Worm (Caenorhabditis elegans) whole organism, L4 larva: ENCODE measurements around the gene lin-15B.
A peak's percentile ranks its signal among the peaks of the same experiment; 100 is the strongest.

ENCODE experiments used
- F26F4.8 ChIP-seq: fragments of 200-800 bp; sonication (Bioruptor generic); conservative IDR thresholded peaks from 2 replicates; pipeline ENCODE4 v1.3.6; 2022; ENCODE audit warnings: missing genetic modification characterization, missing compliant biosample characterization
- F37D6.2 ChIP-seq: sonication (generic microtip); optimal IDR thresholded peaks from 2 replicates; lab custom pipeline; 2016; ENCODE audit warnings: mild to moderate bottlenecking, missing genetic modification characterization, missing compliant biosample characterization
- F44E2.7 ChIP-seq: fragments of 200-800 bp; sonication (Bioruptor generic); IDR thresholded peaks from 2 replicates; pipeline ENCODE4 v2.1.2; 2022; ENCODE audit warnings: missing genetic modification characterization, missing compliant biosample characterization
- F49E8.2 ChIP-seq: sonication (generic microtip); optimal IDR thresholded peaks from 2 replicates; lab custom pipeline; 2016; ENCODE audit warnings: missing compliant biosample characterization, mild to moderate bottlenecking, missing genetic modification characterization, borderline replicate concordance
- R02D3.7 ChIP-seq: fragments of 150-350 bp; sonication (generic microtip); optimal IDR thresholded peaks from 3 replicates; lab custom pipeline; 2014; ENCODE audit warnings: missing biosample characterization, missing genetic modification characterization
- ZK337.2 ChIP-seq: fragments of 200-800 bp; sonication (Bioruptor generic); IDR thresholded peaks from 2 replicates; pipeline ENCODE4 v1.3.6; 2022; ENCODE audit warnings: missing genetic modification reagents, missing genetic modification characterization, missing compliant biosample characterization
- aly-2 ChIP-seq: sonication (generic microtip); optimal IDR thresholded peaks from 2 replicates; lab custom pipeline; 2018; ENCODE audit warnings: missing biosample characterization, missing genetic modification characterization
- ama-1 ChIP-seq: fragments of 150-350 bp; optimal IDR thresholded peaks from 2 replicates; lab custom pipeline; 2014; ENCODE audit warnings: inconsistent platforms, mixed read lengths
- ceh-20 ChIP-seq: fragments of 200-800 bp; sonication (Bioruptor generic); IDR thresholded peaks from 2 replicates; pipeline ENCODE4 v1.3.6; 2022; ENCODE audit warnings: missing genetic modification reagents, missing genetic modification characterization, missing compliant biosample characterization
- ceh-44 ChIP-seq: fragments of 200-800 bp; sonication (Bioruptor generic); IDR thresholded peaks from 2 replicates; pipeline ENCODE4 v1.3.6; 2022; ENCODE audit warnings: missing genetic modification reagents, missing genetic modification characterization, missing compliant biosample characterization
- ceh-82 ChIP-seq: sonication (generic microtip); optimal IDR thresholded peaks from 2 replicates; lab custom pipeline; 2017; ENCODE audit warnings: missing biosample characterization, missing genetic modification characterization
- daf-16 ChIP-seq, 3 experiments: sonication (generic microtip); optimal IDR thresholded peaks; 2 replicates each; lab custom pipeline; 2016 to 2017; ENCODE audit warnings: missing genetic modification characterization in 3 of 3, missing genetic modification reagents in 3 of 3, mild to moderate bottlenecking in 2 of 3, missing compliant biosample characterization in 2 of 3, missing biosample characterization in 1 of 3, moderate library complexity in 1 of 3
- daf-8 ChIP-seq: fragments of 200-800 bp; sonication (Bioruptor generic); IDR thresholded peaks from 2 replicates; pipeline ENCODE4 v1.3.6; 2022; ENCODE audit warnings: missing genetic modification characterization, missing compliant biosample characterization
- dmd-6 ChIP-seq: fragments of 200-800 bp; sonication (Bioruptor generic); IDR thresholded peaks from 2 replicates; pipeline ENCODE4 v1.3.6; 2022; ENCODE audit warnings: missing genetic modification reagents, missing genetic modification characterization, missing compliant biosample characterization
- dmd-8 ChIP-seq: fragments of 200-800 bp; sonication (Bioruptor generic); IDR thresholded peaks from 2 replicates; pipeline ENCODE4 v1.3.6; 2022; ENCODE audit warnings: missing genetic modification characterization, missing compliant biosample characterization
- dmd-9 ChIP-seq: fragments of 200-800 bp; sonication (Bioruptor generic); IDR thresholded peaks from 2 replicates; pipeline ENCODE4 v1.3.6; 2022; ENCODE audit warnings: missing genetic modification reagents, missing genetic modification characterization, missing compliant biosample characterization
- dpl-1 ChIP-seq: fragments of 150-350 bp; optimal IDR thresholded peaks from 2 replicates; lab custom pipeline; 2014; ENCODE audit warnings: missing biosample characterization, missing genetic modification reagents, missing genetic modification characterization
- duxl-1 ChIP-seq: sonication (generic microtip); optimal IDR thresholded peaks from 2 replicates; lab custom pipeline; 2016; ENCODE audit warnings: mild to moderate bottlenecking, missing genetic modification characterization, moderate library complexity, missing compliant biosample characterization; ENCODE audit not compliant: poor library complexity
- dve-1 ChIP-seq: sonication (generic microtip); optimal IDR thresholded peaks from 2 replicates; lab custom pipeline; 2017; ENCODE audit warnings: antibody characterized with exemption, mild to moderate bottlenecking, missing genetic modification characterization, missing compliant biosample characterization; ENCODE audit not compliant: insufficient read depth
- hlh-30 ChIP-seq: sonication (generic microtip); optimal IDR thresholded peaks from 2 replicates; lab custom pipeline; 2017; ENCODE audit warnings: antibody characterized with exemption, mild to moderate bottlenecking, missing genetic modification characterization, missing compliant biosample characterization; ENCODE audit not compliant: insufficient read depth
- jun-1 ChIP-seq: fragments of 150-350 bp; optimal IDR thresholded peaks from 2 replicates; lab custom pipeline; 2014; ENCODE audit warnings: missing biosample characterization, missing genetic modification reagents, missing genetic modification characterization
- lim-7 ChIP-seq: fragments of 200-800 bp; sonication (Bioruptor generic); IDR thresholded peaks from 2 replicates; pipeline ENCODE4 v1.3.6; 2022; ENCODE audit warnings: missing genetic modification characterization, missing compliant biosample characterization
- lin-29 ChIP-seq: fragments of 200-800 bp; sonication (Bioruptor generic); IDR thresholded peaks from 2 replicates; pipeline ENCODE4 v1.3.6; 2022; ENCODE audit warnings: missing genetic modification reagents, missing genetic modification characterization, missing compliant biosample characterization
- lin-38 ChIP-seq: fragments of 200-800 bp; sonication (Bioruptor generic); IDR thresholded peaks from 2 replicates; pipeline ENCODE4 v1.3.6; 2022; ENCODE audit warnings: missing genetic modification reagents, missing genetic modification characterization, missing compliant biosample characterization
- lir-3 ChIP-seq: sonication (generic microtip); optimal IDR thresholded peaks from 2 replicates; lab custom pipeline; 2016; ENCODE audit warnings: mild to moderate bottlenecking, missing genetic modification characterization, missing compliant biosample characterization
- lsy-2 ChIP-seq, 2 experiments: fragments of 150-350 bp in 1 of 2; sonication (generic microtip) in 1 of 2; optimal IDR thresholded peaks; 2 replicates each; lab custom pipeline; 2014 to 2017; ENCODE audit warnings: missing biosample characterization in 2 of 2, missing genetic modification characterization in 2 of 2
- madf-5 ChIP-seq, 2 experiments: fragments of 200-800 bp; sonication (Bioruptor generic); IDR thresholded peaks; 2 replicates each; pipeline ENCODE4 v1.3.6; 2022; ENCODE audit warnings: missing compliant biosample characterization in 2 of 2, missing genetic modification characterization in 2 of 2
- mdl-1 ChIP-seq, 2 experiments: fragments of 150-350 bp in 1 of 2; sonication (generic microtip) in 1 of 2; optimal IDR thresholded peaks; 2 replicates each; lab custom pipeline; 2014 to 2017; ENCODE audit warnings: missing biosample characterization in 2 of 2, missing genetic modification characterization in 2 of 2
- mdt-29 ChIP-seq: fragments of 200-800 bp; sonication (Bioruptor generic); IDR thresholded peaks from 2 replicates; pipeline ENCODE4 v1.3.6; 2022; ENCODE audit warnings: missing genetic modification reagents, missing genetic modification characterization, missing compliant biosample characterization
- mxl-3 ChIP-seq: fragments of 200-800 bp; sonication (Bioruptor generic); optimal IDR thresholded peaks from 2 replicates; lab custom pipeline; 2018; ENCODE audit warnings: mild to moderate bottlenecking, missing genetic modification characterization, missing compliant biosample characterization
- nhr-11 ChIP-seq: fragments of 150-350 bp; optimal IDR thresholded peaks from 2 replicates; lab custom pipeline; 2014; ENCODE audit warnings: missing biosample characterization, missing genetic modification characterization
- nhr-237 ChIP-seq: sonication (generic microtip); optimal IDR thresholded peaks from 2 replicates; lab custom pipeline; 2017; ENCODE audit warnings: missing biosample characterization, missing genetic modification characterization
- nhr-25 ChIP-seq: sonication (generic microtip); optimal IDR thresholded peaks from 2 replicates; lab custom pipeline; 2017; ENCODE audit warnings: missing genetic modification characterization, mild to moderate bottlenecking, missing compliant biosample characterization, antibody characterized with exemption, moderate library complexity, borderline replicate concordance; ENCODE audit not compliant: insufficient read depth
- nhr-42 ChIP-seq: fragments of 200-800 bp; sonication (Bioruptor generic); IDR thresholded peaks from 2 replicates; pipeline ENCODE4 v1.3.6; 2022; ENCODE audit warnings: missing genetic modification characterization, missing compliant biosample characterization
- nhr-76 ChIP-seq: fragments of 150-350 bp; optimal IDR thresholded peaks from 2 replicates; lab custom pipeline; 2014; ENCODE audit warnings: missing biosample characterization, missing genetic modification characterization
- nhr-77 ChIP-seq: fragments of 150-350 bp; optimal IDR thresholded peaks from 2 replicates; lab custom pipeline; 2014; ENCODE audit warnings: missing biosample characterization, missing genetic modification characterization
- php-3 ChIP-seq: fragments of 200-800 bp; sonication (Bioruptor generic); IDR thresholded peaks from 2 replicates; pipeline ENCODE4 v1.3.6; 2022; ENCODE audit warnings: missing genetic modification reagents, missing genetic modification characterization, missing compliant biosample characterization
- pqm-1 ChIP-seq: sonication (generic microtip); optimal IDR thresholded peaks from 2 replicates; lab custom pipeline; 2017; ENCODE audit warnings: missing biosample characterization, missing genetic modification characterization
- sdz-12 ChIP-seq: fragments of 200-800 bp; sonication (Bioruptor generic); optimal IDR thresholded peaks from 2 replicates; lab custom pipeline; 2018; ENCODE audit warnings: mild to moderate bottlenecking, missing genetic modification characterization, missing compliant biosample characterization
- set-16 ChIP-seq: fragments of 200-800 bp; sonication (Bioruptor generic); IDR thresholded peaks from 2 replicates; pipeline ENCODE4 v1.3.6; 2022; ENCODE audit warnings: missing genetic modification reagents, missing genetic modification characterization, missing compliant biosample characterization
- skn-1 ChIP-seq: fragments of 150-350 bp; optimal IDR thresholded peaks from 2 replicates; lab custom pipeline; 2014; ENCODE audit warnings: missing biosample characterization, missing genetic modification characterization
- snpc-4 ChIP-seq: fragments of 150-350 bp; optimal IDR thresholded peaks from 2 replicates; lab custom pipeline; 2014; ENCODE audit warnings: missing biosample characterization, missing genetic modification characterization
- spr-1 ChIP-seq: sonication (generic microtip); optimal IDR thresholded peaks from 2 replicates; lab custom pipeline; 2016; ENCODE audit warnings: mild to moderate bottlenecking, missing genetic modification characterization, missing compliant biosample characterization
- spr-3 ChIP-seq: fragments of 200-800 bp; sonication (Bioruptor generic); optimal IDR thresholded peaks from 2 replicates; lab custom pipeline; 2018; ENCODE audit warnings: mild to moderate bottlenecking, missing genetic modification characterization, missing compliant biosample characterization
- tra-1 ChIP-seq: fragments of 200-800 bp; sonication (Bioruptor generic); IDR thresholded peaks from 2 replicates; pipeline ENCODE4 v1.3.6; 2022; ENCODE audit warnings: missing genetic modification reagents, missing genetic modification characterization, missing compliant biosample characterization
- unc-130 ChIP-seq: sonication (generic microtip); optimal IDR thresholded peaks from 2 replicates; lab custom pipeline; 2016; ENCODE audit warnings: missing genetic modification reagents, missing genetic modification characterization, missing compliant biosample characterization
- unc-62 ChIP-seq, 3 experiments: fragments of 150-350 bp in 1 of 3; sonication (generic microtip); optimal IDR thresholded peaks in 2 of 3; peaks in 1 of 3; 1 replicate in 1 of 3; 2 replicates in 2 of 3; lab custom pipeline; 2014 to 2017; ENCODE audit warnings: missing biosample characterization in 3 of 3, missing genetic modification characterization in 3 of 3, missing genetic modification reagents in 3 of 3, missing genotype in 1 of 3
- zag-1 ChIP-seq: fragments of 150-350 bp; optimal IDR thresholded peaks from 2 replicates; lab custom pipeline; 2014; ENCODE audit warnings: missing biosample characterization, missing genetic modification characterization
- zfp-2 ChIP-seq: sonication (generic microtip); optimal IDR thresholded peaks from 2 replicates; lab custom pipeline; 2016; ENCODE audit warnings: mild to moderate bottlenecking, missing genetic modification characterization, missing compliant biosample characterization
- ztf-11 ChIP-seq: fragments of 150-350 bp; optimal IDR thresholded peaks from 2 replicates; lab custom pipeline; 2014; ENCODE audit warnings: missing biosample characterization, missing genetic modification characterization
- ztf-7 ChIP-seq: fragments of 150-350 bp; optimal IDR thresholded peaks from 2 replicates; lab custom pipeline; 2014; ENCODE audit warnings: missing biosample characterization, missing genetic modification characterization

The lin-15B gene

DNA sequence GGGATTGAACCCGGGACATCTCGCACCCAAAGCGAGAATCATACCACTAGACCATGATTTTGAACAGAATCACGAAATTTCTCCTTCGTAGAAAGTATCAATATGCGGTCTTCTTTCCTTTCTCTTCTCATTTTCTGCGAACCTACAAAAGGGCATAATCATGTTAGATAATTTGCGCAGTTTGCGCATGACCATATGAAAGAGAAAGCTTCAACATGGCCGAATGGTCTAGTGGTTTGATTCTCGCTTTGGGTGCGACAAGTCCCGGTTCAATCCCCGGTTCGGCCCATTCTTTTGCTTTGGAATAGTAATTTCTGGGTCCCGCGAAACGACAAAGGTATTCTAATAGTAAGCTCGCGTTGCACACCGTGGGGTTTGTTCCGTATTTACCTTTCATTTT lies 21.9 kb downstream of the lin-15B start (continued):
- TF ChIP-seq madf-5 (GFP tag; IDR thresholded peaks at IDR 0.05; lab: Robert Waterston, UW) (0 out of 4 replicates have a peak, but pooled peaks of 1 of the 2 experiments have one; percentile 17), unc-62 (GFP tag; optimal IDR thresholded peaks at IDR 0.05 in 1 of 2; lab: Kevin White, UChicago) (no peak), unc-62 (tag; optimal IDR thresholded peaks at IDR 0.05; lab: Kevin White, UChicago) (no peak), nhr-25 (tag; lab: Kevin White, UChicago) (no peak), nhr-11 (tag; lab: Kevin White, UChicago) (no peak), F44E2.7 (GFP tag; lab: Robert Waterston, UW) (0 out of 2 replicates have a peak, but pooled peaks have one; percentile 39), dpl-1 (GFP tag; lab: Kevin White, UChicago) (no peak), mdt-29 (GFP tag; lab: Robert Waterston, UW) (no peak), F49E8.2 (tag; lab: Kevin White, UChicago) (no peak), ceh-82 (tag; lab: Kevin White, UChicago) (no peak), ama-1 (lab: Kevin White, UChicago) (no peak), pqm-1 (tag; lab: Kevin White, UChicago) (no peak), dmd-6 (GFP tag; lab: Robert Waterston, UW) (no peak; the same call in 1 of the 2 replicates), zag-1 (no peak), dmd-8 (GFP tag; lab: Robert Waterston, UW) (peak; percentile 70), aly-2 (tag; lab: Kevin White, UChicago) (no peak), tra-1 (GFP tag; lab: Robert Waterston, UW) (peak; percentile 56), dve-1 (tag; lab: Kevin White, UChicago) (peak; percentile 5), php-3 (GFP tag; lab: Robert Waterston, UW) (0 out of 2 replicates have a peak, but pooled peaks have one; percentile 20), lim-7 (GFP tag; lab: Robert Waterston, UW) (0 out of 2 replicates have a peak, but pooled peaks have one; percentile 5), spr-3 (no peak), ztf-11 (tag; lab: Kevin White, UChicago) (no peak), nhr-42 (no peak), lsy-2 (tag; optimal IDR thresholded peaks at IDR 0.05; lab: Kevin White, UChicago) (no peak), ztf-7 (no peak), hlh-30 (tag; lab: Kevin White, UChicago) (peak; percentile 28), dmd-9 (GFP tag; lab: Robert Waterston, UW) (no peak), set-16 (no peak), skn-1 (tag; lab: Kevin White, UChicago) (no peak), jun-1 (no peak), daf-16 (GFP tag; optimal IDR thresholded peaks at IDR 0.05; lab: Kevin White, UChicago) (peak in 1 of 2 experiments; percentile 15), daf-16 (tag; optimal IDR thresholded peaks at IDR 0.05; lab: Kevin White, UChicago) (peak; percentile 5), mdl-1 (tag; optimal IDR thresholded peaks at IDR 0.05; lab: Kevin White, UChicago) (no peak), sdz-12 (GFP tag; lab: Kevin White, UChicago) (no peak), daf-8 (GFP tag; lab: Robert Waterston, UW) (no peak), F26F4.8 (no peak; the same call in 1 of the 2 replicates), zfp-2 (tag; lab: Kevin White, UChicago) (no peak), lin-38 (peak; percentile 61), snpc-4 (tag; lab: Kevin White, UChicago) (no peak), nhr-237 (tag; lab: Kevin White, UChicago) (no peak), spr-1 (no peak), F37D6.2 (tag; lab: Kevin White, UChicago) (no peak), unc-130 (no peak), mxl-3 (GFP tag; lab: Kevin White, UChicago) (no peak), lir-3 (tag; lab: Kevin White, UChicago) (peak; percentile 15), ceh-20 (peak; percentile 7; the same call in 1 of the 2 replicates), lin-29 (GFP tag; lab: Robert Waterston, UW) (no peak), ZK337.2 (GFP tag; lab: Robert Waterston, UW) (no peak), nhr-77 (tag; lab: Kevin White, UChicago) (no peak), nhr-76 (no peak), ceh-44 (no peak), R02D3.7 (tag; lab: Kevin White, UChicago) (no peak), duxl-1 (no peak)
